Worm (Caenorhabditis elegans): Measurements from ENCODE around the gene srd-2.
A peak's percentile ranks its signal among the peaks of the same experiment; 100 is the strongest.

Gene srd-2

ce11 chrII:10137358-10137757 lies 50.4 kb downstream of the srd-2 start, which contains the start of gene phg-1:
Gene phg-1 (plus strand): TSS chrII:10137658.
- TF ChIP-seq nhr-67 (tag; optimal IDR thresholded peaks at IDR 0.05) (no peak), ceh-9 (tag; optimal IDR thresholded peaks at IDR 0.05) (no peak)

ce11 chrII:10136771-10137170 lies 50.9 kb downstream of the srd-2 start:
- no peak for TF ChIP-seq nhr-237 (tag; optimal IDR thresholded peaks at IDR 0.05)
- peak; percentile 22 for TF ChIP-seq pha-4 (tag; optimal IDR thresholded peaks at IDR 0.05)

All from whole organism, L3 larva.